Worm (Caenorhabditis elegans): Measurements from ENCODE around the gene ttr-42.

- TF ChIP-seq php-3 (GFP tag; IDR thresholded peaks at IDR 0.05) (no peak), lin-15B (tag; optimal IDR thresholded peaks at IDR 0.05) (no peak), lin-29 (GFP tag; IDR thresholded peaks at IDR 0.05) (no peak), ces-1 (GFP tag; optimal IDR thresholded peaks at IDR 0.05) (no peak), pqm-1 (tag; optimal IDR thresholded peaks at IDR 0.05) (no peak), ceh-44 (GFP tag; IDR thresholded peaks at IDR 0.05) (no peak), dpl-1 (GFP tag; optimal IDR thresholded peaks at IDR 0.05) (no peak)
Observed at ce11 chrX:2601025-2601705, 23.6 kb downstream of the ttr-42 start.

All from whole organism, L4 larva.